Fruit fly (Drosophila melanogaster) whole organism, embryonic: ENCODE results near the gene Bcat.

Source experiments
- Atf3 ChIP-seq: fragments of 200-800 bp; sonication (Bioruptor generic); optimal IDR thresholded peaks from 3 replicates; lab custom pipeline; 2016; ENCODE audit warnings: missing biosample characterization, missing genetic modification characterization
- Bdp1 ChIP-seq: fragments of 200-800 bp; sonication (Bioruptor generic); optimal IDR thresholded peaks from 3 replicates; lab custom pipeline; 2016; ENCODE audit warnings: missing biosample characterization, missing genetic modification characterization
- CG10147 ChIP-seq: fragments of 200-800 bp; sonication (Bioruptor generic); optimal IDR thresholded peaks from 2 replicates; lab custom pipeline; 2019; ENCODE audit warnings: missing biosample characterization, mild to moderate bottlenecking, missing genetic modification characterization, moderate library complexity
- CG10274 ChIP-seq: fragments of 200-800 bp; sonication (Bioruptor generic); optimal IDR thresholded peaks from 3 replicates; lab custom pipeline; 2017; ENCODE audit warnings: missing biosample characterization, mild to moderate bottlenecking, missing genetic modification characterization
- CG10366 ChIP-seq: fragments of 200-800 bp; sonication (Bioruptor generic); IDR thresholded peaks from 2 replicates; pipeline ENCODE4 v1.3.6; 2022; ENCODE audit warnings: missing biosample characterization, missing genetic modification characterization
- CG10462 ChIP-seq: fragments of 200-800 bp; sonication (Bioruptor generic); optimal IDR thresholded peaks from 2 replicates; lab custom pipeline; 2016; ENCODE audit warnings: missing biosample characterization, missing genetic modification characterization
- CG10543 ChIP-seq: fragments of 200-800 bp; sonication (Bioruptor generic); optimal IDR thresholded peaks from 3 replicates; lab custom pipeline; 2017; ENCODE audit warnings: missing biosample characterization, mild to moderate bottlenecking, missing genetic modification characterization, moderate library complexity
- CG13287 ChIP-seq: fragments of 200-800 bp; sonication (Bioruptor generic); IDR thresholded peaks from 2 replicates; pipeline ENCODE4 v1.3.6; 2022; ENCODE audit warnings: missing biosample characterization, missing genetic modification characterization; ENCODE audit not compliant: partially characterized antibody
- CG13624 ChIP-seq: fragments of 200-800 bp; sonication (Bioruptor generic); optimal IDR thresholded peaks from 2 replicates; lab custom pipeline; 2016; ENCODE audit warnings: missing biosample characterization, missing genetic modification characterization
- CG13775 ChIP-seq: fragments of 200-800 bp; sonication (Bioruptor generic); optimal IDR thresholded peaks from 3 replicates; lab custom pipeline; 2017; ENCODE audit warnings: missing biosample characterization, mild to moderate bottlenecking, missing genetic modification characterization
- CG14050 ChIP-seq: fragments of 200-800 bp; sonication (Bioruptor generic); IDR thresholded peaks from 3 replicates; pipeline ENCODE4 v1.3.6; 2022; ENCODE audit warnings: missing biosample characterization, missing genetic modification characterization
- CG15073 ChIP-seq: fragments of 200-800 bp; sonication (Bioruptor generic); optimal IDR thresholded peaks from 2 replicates; lab custom pipeline; 2016; ENCODE audit warnings: missing biosample characterization, missing genetic modification characterization
- CG1529 ChIP-seq: fragments of 200-800 bp; sonication (Bioruptor generic); optimal IDR thresholded peaks from 3 replicates; lab custom pipeline; 2018; ENCODE audit warnings: missing biosample characterization, missing genetic modification characterization
- CG17829 ChIP-seq: fragments of 200-800 bp; optimal IDR thresholded peaks from 2 replicates; lab custom pipeline; 2019; ENCODE audit warnings: missing biosample characterization, mild to moderate bottlenecking, missing genetic modification characterization, moderate library complexity
- CG2129 ChIP-seq: fragments of 200-800 bp; sonication (Bioruptor generic); IDR thresholded peaks from 2 replicates; pipeline ENCODE4 v1.3.6; 2022; ENCODE audit warnings: missing biosample characterization, missing genetic modification characterization; ENCODE audit not compliant: partially characterized antibody
- CG30020 ChIP-seq: fragments of 200-800 bp; optimal IDR thresholded peaks from 2 replicates; lab custom pipeline; 2019; ENCODE audit warnings: missing biosample characterization, mild to moderate bottlenecking, missing genetic modification characterization, moderate library complexity
- CG32532 ChIP-seq: fragments of 200-800 bp; sonication (Bioruptor generic); IDR thresholded peaks from 2 replicates; pipeline ENCODE4 v1.3.6; 2022; ENCODE audit warnings: missing biosample characterization, missing genetic modification characterization
- CG32767 ChIP-seq: fragments of 200-800 bp; sonication (Bioruptor generic); IDR thresholded peaks from 2 replicates; pipeline ENCODE4 v1.3.6; 2022; ENCODE audit warnings: missing biosample characterization, missing genetic modification characterization
- CG33557 ChIP-seq: fragments of 200-800 bp; sonication (Bioruptor generic); optimal IDR thresholded peaks from 2 replicates; lab custom pipeline; 2019; ENCODE audit warnings: missing biosample characterization, mild to moderate bottlenecking, missing genetic modification characterization, moderate library complexity
- CG6813 ChIP-seq: fragments of 200-800 bp; sonication (Bioruptor generic); optimal IDR thresholded peaks from 2 replicates; lab custom pipeline; 2017; ENCODE audit warnings: missing biosample characterization, missing genetic modification characterization, mild to moderate bottlenecking, moderate library complexity, missing genetic modification reagents
- CG7271 ChIP-seq: fragments of 200-800 bp; sonication (Bioruptor generic); optimal IDR thresholded peaks from 2 replicates; lab custom pipeline; 2018; ENCODE audit warnings: missing biosample characterization, mild to moderate bottlenecking, missing genetic modification characterization, moderate library complexity
- CG9876 ChIP-seq: fragments of 200-800 bp; sonication (Bioruptor generic); optimal IDR thresholded peaks from 2 replicates; lab custom pipeline; 2016; ENCODE audit warnings: missing biosample characterization, missing genetic modification characterization
- D19A ChIP-seq: fragments of 200-800 bp; optimal IDR thresholded peaks from 3 replicates; lab custom pipeline; 2019; ENCODE audit warnings: missing biosample characterization, mild to moderate bottlenecking, missing genetic modification characterization, moderate library complexity
- Dref ChIP-seq: fragments of 200-800 bp; sonication (Bioruptor generic); IDR thresholded peaks from 2 replicates; pipeline ENCODE4 v1.3.6; 2022; ENCODE audit warnings: missing biosample characterization, missing genetic modification characterization
- Gsc ChIP-seq: fragments of 200-800 bp; sonication (Bioruptor generic); IDR thresholded peaks from 2 replicates; pipeline ENCODE4 v1.3.6; 2022; ENCODE audit warnings: missing biosample characterization, missing genetic modification characterization
- HHEX ChIP-seq: fragments of 200-800 bp; sonication (Bioruptor generic); optimal IDR thresholded peaks from 3 replicates; lab custom pipeline; 2017; ENCODE audit warnings: missing biosample characterization, mild to moderate bottlenecking, missing genetic modification characterization, missing genetic modification reagents
- HmgD ChIP-seq: fragments of 200-800 bp; sonication (Bioruptor generic); optimal IDR thresholded peaks from 3 replicates; lab custom pipeline; 2016; ENCODE audit warnings: missing biosample characterization, missing genetic modification characterization
- Lim3 ChIP-seq: fragments of 200-800 bp; sonication (Bioruptor generic); IDR thresholded peaks from 2 replicates; pipeline ENCODE4 v1.3.6; 2022; ENCODE audit warnings: missing biosample characterization, missing genetic modification characterization
- Myb ChIP-seq: fragments of 200-800 bp; sonication (Bioruptor generic); optimal IDR thresholded peaks from 2 replicates; lab custom pipeline; 2016; ENCODE audit warnings: missing biosample characterization, missing genetic modification characterization
- Pdp1 ChIP-seq, 2 experiments: fragments of 200-800 bp; sonication (Bioruptor generic); optimal IDR thresholded peaks; 3 replicates each; lab custom pipeline; 2016; ENCODE audit warnings: missing biosample characterization in 2 of 2, missing genetic modification characterization in 2 of 2, mild to moderate bottlenecking in 1 of 2, moderate library complexity in 1 of 2
- Scr ChIP-seq: fragments of 200-800 bp; sonication (Bioruptor generic); IDR thresholded peaks from 2 replicates; pipeline ENCODE4 v1.3.6; 2022; ENCODE audit warnings: missing biosample characterization, missing genetic modification characterization; ENCODE audit not compliant: partially characterized antibody
- Sin3A ChIP-seq: fragments of >200 bp; optimal IDR thresholded peaks from 2 replicates; lab custom pipeline; 2018
- Sox102F ChIP-seq: fragments of 200-800 bp; sonication (Bioruptor generic); optimal IDR thresholded peaks from 2 replicates; lab custom pipeline; 2018; ENCODE audit warnings: missing biosample characterization, mild to moderate bottlenecking, missing genetic modification characterization, moderate library complexity
- Taf1 ChIP-seq: fragments of 200-800 bp; sonication (Bioruptor generic); IDR thresholded peaks from 2 replicates; pipeline ENCODE4 v1.3.6; 2022; ENCODE audit warnings: missing biosample characterization, missing genetic modification characterization
- ase ChIP-seq: fragments of 200-800 bp; sonication (Bioruptor generic); IDR thresholded peaks from 3 replicates; pipeline ENCODE4 v1.3.6; 2022; ENCODE audit warnings: missing biosample characterization, missing genetic modification characterization
- ato ChIP-seq: fragments of 200-800 bp; sonication (Bioruptor generic); IDR thresholded peaks from 2 replicates; pipeline ENCODE4 v1.3.6; 2022; ENCODE audit warnings: missing biosample characterization, missing genetic modification characterization; ENCODE audit not compliant: partially characterized antibody
- cas ChIP-seq: fragments of 200-800 bp; sonication (Bioruptor generic); IDR thresholded peaks from 2 replicates; pipeline ENCODE4 v1.3.6; 2022; ENCODE audit warnings: missing biosample characterization, missing genetic modification characterization
- dpn ChIP-seq, 2 experiments: fragments of 200-800 bp; sonication (Bioruptor generic); optimal IDR thresholded peaks; 3 replicates each; lab custom pipeline; 2016; ENCODE audit warnings: missing biosample characterization in 2 of 2, missing genetic modification characterization in 2 of 2
- esg ChIP-seq: fragments of 200-800 bp; sonication (Bioruptor generic); conservative IDR thresholded peaks from 2 replicates; pipeline ENCODE4 v1.3.6; 2022; ENCODE audit warnings: missing biosample characterization, missing genetic modification characterization
- fd102C ChIP-seq: fragments of 200-800 bp; sonication (Bioruptor generic); optimal IDR thresholded peaks from 2 replicates; lab custom pipeline; 2018; ENCODE audit warnings: missing biosample characterization, mild to moderate bottlenecking, missing genetic modification characterization, moderate library complexity
- fd96Cb ChIP-seq: fragments of 200-800 bp; sonication (Bioruptor generic); optimal IDR thresholded peaks from 2 replicates; lab custom pipeline; 2018; ENCODE audit warnings: missing biosample characterization, mild to moderate bottlenecking, missing genetic modification characterization, moderate library complexity
- jumu ChIP-seq: fragments of 200-800 bp; sonication (Bioruptor generic); optimal IDR thresholded peaks from 3 replicates; lab custom pipeline; 2016; ENCODE audit warnings: missing biosample characterization, missing genetic modification characterization
- odd ChIP-seq: fragments of 200-800 bp; sonication (Bioruptor generic); optimal IDR thresholded peaks from 2 replicates; lab custom pipeline; 2017; ENCODE audit warnings: missing biosample characterization, mild to moderate bottlenecking, missing genetic modification characterization
- peb ChIP-seq: fragments of 200-800 bp; sonication (Bioruptor generic); IDR thresholded peaks from 2 replicates; pipeline ENCODE4 v1.3.6; 2022; ENCODE audit warnings: missing biosample characterization, missing genetic modification characterization
- row ChIP-seq: fragments of 200-800 bp; sonication (Bioruptor generic); IDR thresholded peaks from 3 replicates; pipeline ENCODE4 v1.3.6; 2022; ENCODE audit warnings: missing biosample characterization, missing genetic modification characterization
- sna ChIP-seq: fragments of 200-800 bp; sonication (Bioruptor generic); IDR thresholded peaks from 2 replicates; pipeline ENCODE4 v1.3.6; 2022; ENCODE audit warnings: missing biosample characterization, missing genetic modification characterization; ENCODE audit not compliant: partially characterized antibody
- unc-4 ChIP-seq: fragments of 200-800 bp; sonication (Bioruptor generic); IDR thresholded peaks from 2 replicates; pipeline ENCODE4 v1.3.6; 2022; ENCODE audit warnings: missing biosample characterization, missing genetic modification characterization; ENCODE audit not compliant: partially characterized antibody
- vfl ChIP-seq: fragments of 200-800 bp; sonication (Bioruptor generic); optimal IDR thresholded peaks from 2 replicates; lab custom pipeline; 2016; ENCODE audit warnings: missing biosample characterization, missing genetic modification characterization
- vvl ChIP-seq: fragments of 200-800 bp; sonication (Bioruptor generic); IDR thresholded peaks from 2 replicates; pipeline ENCODE4 v1.3.6; 2022; ENCODE audit warnings: missing biosample characterization, missing genetic modification characterization
- yki ChIP-seq: fragments of >200 bp; optimal IDR thresholded peaks from 3 replicates; lab custom pipeline; 2018
- z ChIP-seq: fragments of 200-800 bp; sonication (Bioruptor generic); IDR thresholded peaks from 3 replicates; pipeline ENCODE4 v1.3.6; 2022; ENCODE audit warnings: missing biosample characterization, missing genetic modification characterization

Bcat gene

DNA sequence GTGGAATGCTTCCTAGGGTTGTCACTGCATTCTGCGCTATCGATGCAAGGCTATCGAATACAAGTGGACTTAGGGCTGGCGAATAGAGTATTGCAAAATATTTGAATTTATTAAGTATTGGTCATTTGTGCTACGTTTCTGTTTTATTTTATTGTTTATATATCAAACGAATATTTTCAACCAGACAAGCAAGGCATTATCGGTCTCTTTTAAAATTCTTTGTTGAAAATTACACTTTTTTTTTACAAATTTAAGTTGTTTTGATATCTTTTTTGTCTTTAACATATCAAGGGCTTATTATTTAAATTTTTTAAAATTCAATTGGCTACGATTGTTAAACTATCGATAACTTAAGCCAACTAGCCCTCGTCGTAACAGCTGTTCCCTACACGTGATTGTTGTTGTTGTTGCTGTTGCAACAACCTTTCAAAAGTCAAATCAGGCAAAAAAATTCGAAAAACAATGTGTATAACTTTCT lies 9.3 kb upstream of the Bcat start, which contains the start of the genes Ype and CG1662 (continued):
- TF ChIP-seq dpn (GFP tag; optimal IDR thresholded peaks at IDR 0.05; lab: Kevin White, UChicago) (peak; percentile 68 to 80), fd96Cb (tag; lab: Kevin White, UChicago) (peak; percentile 56), CG32532 (peak; percentile 77), row (GFP tag; lab: Robert Waterston, UW) (peak; percentile 88), CG15073 (GFP tag; lab: Kevin White, UChicago) (no peak), Sox102F (GFP tag; lab: Kevin White, UChicago) (peak; percentile 67), CG10274 (no peak), Taf1 (GFP tag; lab: Robert Waterston, UW) (peak; percentile 8; the same call in 1 of the 2 replicates), z (GFP tag; lab: Robert Waterston, UW) (no peak), CG6813 (peak; percentile 28), CG10147 (GFP tag; lab: Kevin White, UChicago) (peak; percentile 71), CG17829 (tag; lab: Kevin White, UChicago) (peak; percentile 77), CG13775 (GFP tag; lab: Kevin White, UChicago) (peak; percentile 82), yki (no peak), ato (GFP tag; lab: Robert Waterston, UW) (no peak), HHEX (GFP tag; lab: Kevin White, UChicago) (peak; percentile 19), CG7271 (tag; lab: Kevin White, UChicago) (no peak), sna (GFP tag; lab: Robert Waterston, UW) (peak; percentile 57; the same call in 1 of the 2 replicates), peb (GFP tag; lab: Robert Waterston, UW) (no peak), CG13287 (GFP tag; lab: Robert Waterston, UW) (peak; percentile 75), Pdp1 (GFP tag; optimal IDR thresholded peaks at IDR 0.05; lab: Kevin White, UChicago) (peak; percentile 71 to 74), vfl (GFP tag; lab: Kevin White, UChicago) (peak; percentile 63), ase (peak; percentile 42; the same call in 1 of the 3 replicates), CG2129 (GFP tag; lab: Robert Waterston, UW) (peak; percentile 72), fd102C (GFP tag; lab: Kevin White, UChicago) (no peak), CG10462 (GFP tag; lab: Kevin White, UChicago) (peak; percentile 24), CG14050 (GFP tag; lab: Robert Waterston, UW) (0 out of 3 replicates have a peak, but pooled peaks have one; percentile 22), CG1529 (GFP tag; lab: Kevin White, UChicago) (peak; percentile 53), Bdp1 (GFP tag; lab: Kevin White, UChicago) (peak; percentile 72), unc-4 (peak; percentile 77), D19A (tag; lab: Kevin White, UChicago) (peak; percentile 58), Atf3 (GFP tag; lab: Kevin White, UChicago) (peak; percentile 44), HmgD (no peak), esg (peak; percentile 64), CG9876 (GFP tag; lab: Kevin White, UChicago) (peak; percentile 47), Scr (peak; percentile 82), CG13624 (GFP tag; lab: Kevin White, UChicago) (peak; percentile 67), CG10543 (GFP tag; lab: Kevin White, UChicago) (peak; percentile 84), Dref (GFP tag; lab: Robert Waterston, UW) (peak; percentile 63), jumu (GFP tag; lab: Kevin White, UChicago) (peak; percentile 67), Sin3A (lab: Kevin White, UChicago) (peak; percentile 76), Myb (GFP tag; lab: Kevin White, UChicago) (peak; percentile 48), CG32767 (GFP tag; lab: Robert Waterston, UW) (no peak), CG30020 (tag; lab: Kevin White, UChicago) (peak; percentile 65), cas (GFP tag; lab: Robert Waterston, UW) (no peak), CG10366 (peak; percentile 52), Lim3 (GFP tag; lab: Robert Waterston, UW) (no peak), CG33557 (GFP tag; lab: Kevin White, UChicago) (peak; percentile 50), odd (GFP tag; lab: Kevin White, UChicago) (peak; percentile 34), vvl (peak; percentile 74), Gsc (GFP tag; lab: Robert Waterston, UW) (no peak)
